Fruit fly (Drosophila melanogaster): ENCODE results near the gene RpS14b.

RpS14b gene

dm6 chrX:7937588-7938481, 3.1 kb downstream of the RpS14b start (continued):
- peak; percentile 62 for TF ChIP-seq HHEX (GFP tag; optimal IDR thresholded peaks at IDR 0.05)
- TF ChIP-seq CG7372 (GFP tag; IDR thresholded peaks at IDR 0.05) = peak; percentile 58; the same call in 1 of the 2 replicates
- TF ChIP-seq Eip74EF (GFP tag; optimal IDR thresholded peaks at IDR 0.05) = peak in 1 of 2 experiments; percentile 75
- TF ChIP-seq luna (GFP tag; optimal IDR thresholded peaks at IDR 0.05) = no peak
- TF ChIP-seq fd64A (GFP tag; optimal IDR thresholded peaks at IDR 0.05) = peak; percentile 38
- no peak for TF ChIP-seq unc-4 (GFP tag; IDR thresholded peaks at IDR 0.05; ENCODE audit: partially characterized antibody)
- peak; percentile 31 for TF ChIP-seq caup (GFP tag; optimal IDR thresholded peaks at IDR 0.05; ENCODE audit: severe bottlenecking)
- no peak for TF ChIP-seq lbe (GFP tag; optimal IDR thresholded peaks at IDR 0.05)
- TF ChIP-seq amos (GFP tag; IDR thresholded peaks at IDR 0.05; ENCODE audit: partially characterized antibody) = no peak
- TF ChIP-seq gce (GFP tag; IDR thresholded peaks at IDR 0.05) = 0 out of 3 replicates have a peak, but pooled peaks have one; percentile 43
- 0 out of 3 replicates have a peak, but pooled peaks have one; percentile 9 for TF ChIP-seq Mrtf (GFP tag; IDR thresholded peaks at IDR 0.05)
- peak; percentile 45 for TF ChIP-seq CG4617 (GFP tag; optimal IDR thresholded peaks at IDR 0.05; ENCODE audit: borderline replicate concordance)
- peak in 1 of 2 experiments; percentile 61 for TF ChIP-seq Trl (optimal IDR thresholded peaks at IDR 0.05)
- TF ChIP-seq Trl (GFP tag; optimal IDR thresholded peaks at IDR 0.05) = peak; percentile 76
- TF ChIP-seq Blimp-1 (GFP tag; optimal IDR thresholded peaks at IDR 0.05) = peak; percentile 77
- TF ChIP-seq Dip3 (GFP tag; optimal IDR thresholded peaks at IDR 0.05) = peak; percentile 55
- TF ChIP-seq Bgb (GFP tag; IDR thresholded peaks at IDR 0.05; ENCODE audit: partially characterized antibody) = no peak; the same call in 1 of the 2 replicates
- TF ChIP-seq CG4282 (GFP tag; optimal IDR thresholded peaks at IDR 0.05) = peak; percentile 80
- peak; percentile 89 for TF ChIP-seq CG11504 (tag; optimal IDR thresholded peaks at IDR 0.05)
- peak; percentile 80 for TF ChIP-seq Hr3 (GFP tag; optimal IDR thresholded peaks at IDR 0.05)
- TF ChIP-seq row (GFP tag; IDR thresholded peaks at IDR 0.05) = peak; percentile 78
- peak in 1 of 2 experiments; percentile 46 for TF ChIP-seq eve (GFP tag; optimal IDR thresholded peaks at IDR 0.05)
- TF ChIP-seq CG2199 (GFP tag; IDR thresholded peaks at IDR 0.05) = no peak
- TF ChIP-seq CG11085 (GFP tag; IDR thresholded peaks at IDR 0.05) = no peak
- TF ChIP-seq CG16863 (GFP tag; optimal IDR thresholded peaks at IDR 0.05) = peak; percentile 89
- peak; percentile 65 for TF ChIP-seq lab (GFP tag; optimal IDR thresholded peaks at IDR 0.05)
- TF ChIP-seq CG9876 (GFP tag; optimal IDR thresholded peaks at IDR 0.05) = peak; percentile 58
- peak; percentile 47; the same call in 1 of the 2 replicates for TF ChIP-seq ap (GFP tag; IDR thresholded peaks at IDR 0.05)
- TF ChIP-seq CG33557 (GFP tag; optimal IDR thresholded peaks at IDR 0.05) = peak; percentile 84
- peak; percentile 70; the same call in 1 of the 3 replicates for TF ChIP-seq CG3726 (GFP tag; IDR thresholded peaks at IDR 0.05)
- TF ChIP-seq Hmr (GFP tag; optimal IDR thresholded peaks at IDR 0.05) = peak; percentile 58
- TF ChIP-seq CG12219 (GFP tag; optimal IDR thresholded peaks at IDR 0.05) = peak; percentile 67
- peak; percentile 75 for TF ChIP-seq ind (GFP tag; optimal IDR thresholded peaks at IDR 0.05)
- TF ChIP-seq Drgx (GFP tag; IDR thresholded peaks at IDR 0.05) = peak; percentile 82
- TF ChIP-seq Sry-δ (GFP tag; optimal IDR thresholded peaks at IDR 0.05) = peak; percentile 41
- TF ChIP-seq CG34224 (GFP tag; IDR thresholded peaks at IDR 0.05; ENCODE audit: partially characterized antibody) = no peak
- peak; percentile 73; the same call in 1 of the 2 replicates for TF ChIP-seq CG4404 (GFP tag; IDR thresholded peaks at IDR 0.05)
- TF ChIP-seq mirr (GFP tag; optimal IDR thresholded peaks at IDR 0.05) = no peak
- peak; percentile 55 for TF ChIP-seq CG17568 (GFP tag; optimal IDR thresholded peaks at IDR 0.05)
- peak; percentile 14; the same call in 1 of the 2 replicates for TF ChIP-seq Lim3 (GFP tag; IDR thresholded peaks at IDR 0.05)
- TF ChIP-seq CG9609 (GFP tag; optimal IDR thresholded peaks at IDR 0.05) = peak; percentile 88
- TF ChIP-seq sens (GFP tag) = peak; percentile 98
- peak; percentile 74 for TF ChIP-seq CG2875 (GFP tag; optimal IDR thresholded peaks at IDR 0.05)
- peak; percentile 51; the same call in 1 of the 3 replicates for TF ChIP-seq ase (GFP tag; IDR thresholded peaks at IDR 0.05)
- peak; percentile 36; the same call in 1 of the 2 replicates for TF ChIP-seq dati (GFP tag; IDR thresholded peaks at IDR 0.05)
- peak; percentile 83 for TF ChIP-seq CG17829 (tag; optimal IDR thresholded peaks at IDR 0.05)
- TF ChIP-seq CG12236 (GFP tag; optimal IDR thresholded peaks at IDR 0.05) = peak; percentile 64
- TF ChIP-seq tap (tag; optimal IDR thresholded peaks at IDR 0.05) = peak; percentile 52
